Worm (Caenorhabditis elegans) whole organism, L2 larva: ENCODE measurements around the gene fbxa-83.
A peak's percentile ranks its signal among the peaks of the same experiment; 100 is the strongest.

Experiments
- C34F6.9 ChIP-seq: fragments of 150-350 bp; optimal IDR thresholded peaks from 2 replicates; lab custom pipeline; 2014; ENCODE audit warnings: missing biosample characterization, missing genetic modification characterization
- F13H6.1 ChIP-seq: sonication (generic microtip); optimal IDR thresholded peaks from 2 replicates; lab custom pipeline; 2016; ENCODE audit warnings: missing genetic modification characterization, missing compliant biosample characterization
- R02D3.7 ChIP-seq: fragments of 150-350 bp; optimal IDR thresholded peaks from 2 replicates; lab custom pipeline; 2014; ENCODE audit warnings: missing biosample characterization, missing genetic modification characterization
- Y55F3AM.14 ChIP-seq: fragments of 200-800 bp; sonication (Bioruptor generic); optimal IDR thresholded peaks from 2 replicates; lab custom pipeline; 2018; ENCODE audit warnings: mild to moderate bottlenecking, missing genetic modification characterization, missing compliant biosample characterization
- alr-1 ChIP-seq: fragments of 150-350 bp; optimal IDR thresholded peaks from 2 replicates; lab custom pipeline; 2014; ENCODE audit warnings: missing biosample characterization, missing genetic modification characterization
- ama-1 ChIP-seq: fragments of 150-350 bp; optimal IDR thresholded peaks from 2 replicates; lab custom pipeline; 2018; ENCODE audit warnings: inconsistent platforms
- blmp-1 ChIP-seq: sonication (generic microtip); optimal IDR thresholded peaks from 2 replicates; lab custom pipeline; 2017; ENCODE audit warnings: missing genetic modification characterization, mild to moderate bottlenecking, missing compliant biosample characterization, antibody characterized with exemption, moderate library complexity; ENCODE audit not compliant: insufficient read depth
- ceh-16 ChIP-seq: fragments of 150-350 bp; optimal IDR thresholded peaks from 2 replicates; lab custom pipeline; 2014; ENCODE audit warnings: missing biosample characterization, missing genetic modification characterization
- ceh-82 ChIP-seq: fragments of 150-350 bp; optimal IDR thresholded peaks from 2 replicates; lab custom pipeline; 2014; ENCODE audit warnings: missing biosample characterization, missing genetic modification characterization
- crh-2 ChIP-seq: sonication (generic microtip); optimal IDR thresholded peaks from 2 replicates; lab custom pipeline; 2017; ENCODE audit warnings: missing biosample characterization, missing genetic modification characterization
- egl-27 ChIP-seq: sonication (generic microtip); optimal IDR thresholded peaks from 3 replicates; lab custom pipeline; 2017; ENCODE audit warnings: missing biosample characterization, missing genetic modification reagents, missing genetic modification characterization
- elt-3 ChIP-seq: sonication (generic microtip); optimal IDR thresholded peaks from 2 replicates; lab custom pipeline; 2017; ENCODE audit warnings: missing biosample characterization, missing genetic modification characterization
- fos-1 ChIP-seq: fragments of 150-350 bp; optimal IDR thresholded peaks from 2 replicates; lab custom pipeline; 2014; ENCODE audit warnings: missing biosample characterization, missing genetic modification characterization
- gmeb-1 ChIP-seq: fragments of 150-350 bp; optimal IDR thresholded peaks from 2 replicates; lab custom pipeline; 2014; ENCODE audit warnings: missing biosample characterization, missing genetic modification characterization
- lin-11 ChIP-seq: fragments of 150-350 bp; sonication (generic microtip); optimal IDR thresholded peaks from 2 replicates; lab custom pipeline; 2014; ENCODE audit warnings: missing biosample characterization, missing genetic modification characterization, inconsistent platforms, mixed read lengths
- lin-13 ChIP-seq: fragments of 150-350 bp; optimal IDR thresholded peaks from 2 replicates; lab custom pipeline; 2014; ENCODE audit warnings: missing biosample characterization, missing genetic modification reagents, missing genetic modification characterization
- lin-39 ChIP-seq: fragments of 150-350 bp; optimal IDR thresholded peaks from 2 replicates; lab custom pipeline; 2014; ENCODE audit warnings: missing biosample characterization, missing genetic modification reagents, missing genetic modification characterization
- lsy-2 ChIP-seq, 2 experiments: fragments of 150-350 bp in 1 of 2; sonication (generic microtip) in 1 of 2; optimal IDR thresholded peaks; 2 replicates each; lab custom pipeline; 2014 to 2017; ENCODE audit warnings: missing biosample characterization in 2 of 2, missing genetic modification characterization in 2 of 2
- mab-5 ChIP-seq: fragments of 150-350 bp; optimal IDR thresholded peaks from 2 replicates; lab custom pipeline; 2014; ENCODE audit warnings: missing biosample characterization, missing genetic modification characterization
- mbf-1 ChIP-seq: sonication (generic microtip); optimal IDR thresholded peaks from 2 replicates; lab custom pipeline; 2017; ENCODE audit warnings: missing biosample characterization, missing genetic modification characterization
- mdl-1 ChIP-seq, 2 experiments: fragments of 150-350 bp in 1 of 2; sonication (generic microtip) in 1 of 2; optimal IDR thresholded peaks; 2 replicates each; lab custom pipeline; 2017; ENCODE audit warnings: missing biosample characterization in 2 of 2, missing genetic modification characterization in 2 of 2
- nhr-10 ChIP-seq: sonication (generic microtip); optimal IDR thresholded peaks from 2 replicates; lab custom pipeline; 2017; ENCODE audit warnings: missing biosample characterization, missing genetic modification characterization
- nhr-11 ChIP-seq: fragments of 150-350 bp; optimal IDR thresholded peaks from 2 replicates; lab custom pipeline; 2014; ENCODE audit warnings: missing biosample characterization, missing genetic modification characterization
- nhr-12 ChIP-seq: fragments of 150-350 bp; optimal IDR thresholded peaks from 2 replicates; lab custom pipeline; 2014; ENCODE audit warnings: missing biosample characterization, missing genetic modification characterization
- nhr-129 ChIP-seq: fragments of 150-350 bp; optimal IDR thresholded peaks from 2 replicates; lab custom pipeline; 2014; ENCODE audit warnings: missing biosample characterization, missing genetic modification characterization
- nhr-21 ChIP-seq: fragments of 150-350 bp; optimal IDR thresholded peaks from 2 replicates; lab custom pipeline; 2014; ENCODE audit warnings: missing biosample characterization, missing genetic modification characterization
- nhr-23 ChIP-seq: fragments of 150-350 bp; optimal IDR thresholded peaks from 2 replicates; lab custom pipeline; 2014; ENCODE audit warnings: missing biosample characterization, missing genetic modification reagents, missing genetic modification characterization
- nhr-237 ChIP-seq: fragments of 150-350 bp; optimal IDR thresholded peaks from 2 replicates; lab custom pipeline; 2014; ENCODE audit warnings: missing biosample characterization, missing genetic modification characterization
- nhr-77 ChIP-seq: fragments of 150-350 bp; optimal IDR thresholded peaks from 2 replicates; lab custom pipeline; 2014; ENCODE audit warnings: missing biosample characterization, missing genetic modification characterization
- peb-1 ChIP-seq: fragments of 150-350 bp; optimal IDR thresholded peaks from 2 replicates; lab custom pipeline; 2014; ENCODE audit warnings: missing biosample characterization, missing genetic modification characterization
- sma-3 ChIP-seq: sonication (generic microtip); optimal IDR thresholded peaks from 2 replicates; lab custom pipeline; 2016; ENCODE audit warnings: missing genetic modification reagents, missing genetic modification characterization, missing compliant biosample characterization
- sma-9 ChIP-seq, 2 experiments: fragments of 150-350 bp in 1 of 2; sonication (generic microtip) in 1 of 2; optimal IDR thresholded peaks; 2 replicates each; lab custom pipeline; 2014 to 2016; ENCODE audit warnings: missing genetic modification characterization in 2 of 2, mild to moderate bottlenecking in 1 of 2, missing biosample characterization in 1 of 2, missing compliant biosample characterization in 1 of 2, missing genetic modification reagents in 1 of 2, moderate library complexity in 1 of 2
- snpc-4 ChIP-seq: fragments of 150-350 bp; optimal IDR thresholded peaks from 2 replicates; lab custom pipeline; 2014; ENCODE audit warnings: missing biosample characterization, missing genetic modification characterization
- unc-39 ChIP-seq: fragments of 150-350 bp; optimal IDR thresholded peaks from 2 replicates; lab custom pipeline; 2014; ENCODE audit warnings: missing biosample characterization, missing genetic modification characterization
- unc-62 ChIP-seq: fragments of 150-350 bp; optimal IDR thresholded peaks from 2 replicates; lab custom pipeline; 2014; ENCODE audit warnings: missing biosample characterization, missing genetic modification reagents, missing genetic modification characterization
- zag-1 ChIP-seq: fragments of 150-350 bp; optimal IDR thresholded peaks from 2 replicates; lab custom pipeline; 2014; ENCODE audit warnings: missing biosample characterization, missing genetic modification characterization
- ztf-1 ChIP-seq: fragments of 200-800 bp; sonication (Bioruptor generic); conservative IDR thresholded peaks from 2 replicates; pipeline ENCODE4 v1.3.6; 2022; ENCODE audit warnings: missing genetic modification characterization, missing compliant biosample characterization
- ztf-11 ChIP-seq: sonication (generic microtip); optimal IDR thresholded peaks from 2 replicates; lab custom pipeline; 2017; ENCODE audit warnings: missing biosample characterization, missing genetic modification characterization

Gene fbxa-83

DNA sequence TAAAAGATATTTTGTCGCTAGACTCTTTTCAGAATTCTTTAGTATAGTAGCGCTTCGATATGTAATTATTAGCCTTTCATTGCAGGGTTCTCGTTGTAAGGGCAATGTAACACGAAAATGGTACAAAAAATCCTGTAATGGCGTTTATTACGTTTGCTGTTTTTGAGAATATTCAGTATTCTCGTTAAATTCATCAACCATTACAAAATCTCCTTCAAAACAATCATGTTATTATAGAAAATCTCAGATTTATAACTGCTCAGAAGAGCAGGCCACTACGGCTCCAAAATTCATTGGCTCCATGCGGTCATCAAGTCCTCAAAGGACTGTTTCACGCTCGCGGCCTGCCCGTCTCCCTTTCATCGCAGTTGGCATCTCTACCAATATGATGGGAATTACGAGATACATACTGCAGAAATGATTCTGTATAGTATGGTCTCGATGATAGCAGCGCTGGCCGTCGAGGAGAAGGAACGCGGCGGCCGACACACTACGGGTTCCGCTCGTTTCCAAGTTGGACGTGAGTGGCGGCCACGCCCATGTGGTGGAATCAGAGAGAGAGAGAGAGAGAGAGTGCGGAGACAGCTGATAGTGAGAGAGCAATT, 613 bp upstream of the fbxa-83 start:
- TF ChIP-seq snpc-4 (tag; lab: Kevin White, UChicago) (peak; percentile 98), nhr-23 (tag; lab: Kevin White, UChicago) (no peak), nhr-129 (peak; percentile 93), unc-62 (no peak), ceh-82 (tag; lab: Kevin White, UChicago) (no peak), ceh-16 (peak; percentile 69), mdl-1 (tag; optimal IDR thresholded peaks at IDR 0.05; lab: Kevin White, UChicago) (peak; percentile 49 to 71), nhr-12 (tag; lab: Kevin White, UChicago) (no peak), crh-2 (tag; lab: Kevin White, UChicago) (peak; percentile 62), sma-9 (GFP tag; optimal IDR thresholded peaks at IDR 0.05; lab: Kevin White, UChicago) (peak; percentile 91), sma-9 (tag; optimal IDR thresholded peaks at IDR 0.05; lab: Kevin White, UChicago) (no peak), C34F6.9 (no peak), peb-1 (tag; lab: Kevin White, UChicago) (no peak), fos-1 (tag; lab: Kevin White, UChicago) (peak; percentile 73), nhr-21 (tag; lab: Kevin White, UChicago) (peak; percentile 66), ztf-1 (GFP tag; lab: Robert Waterston, UW) (no peak), alr-1 (no peak), nhr-237 (no peak), R02D3.7 (tag; lab: Kevin White, UChicago) (no peak), gmeb-1 (tag; lab: Kevin White, UChicago) (peak; percentile 76), sma-3 (GFP tag; lab: Kevin White, UChicago) (peak; percentile 94), lin-13 (GFP tag; lab: Kevin White, UChicago) (peak; percentile 71), lsy-2 (tag; optimal IDR thresholded peaks at IDR 0.05; lab: Kevin White, UChicago) (peak in 1 of 2 experiments; percentile 40), nhr-10 (tag; lab: Kevin White, UChicago) (peak; percentile 45), mab-5 (tag; lab: Kevin White, UChicago) (no peak), ama-1 (peak; percentile 81), Y55F3AM.14 (GFP tag; lab: Kevin White, UChicago) (peak; percentile 48), egl-27 (tag; lab: Kevin White, UChicago) (peak; percentile 16), nhr-77 (tag; lab: Kevin White, UChicago) (no peak), F13H6.1 (tag; lab: Kevin White, UChicago) (peak; percentile 86)
- TF ChIP-seq, all 48 proteins: peak for 17

DNA sequence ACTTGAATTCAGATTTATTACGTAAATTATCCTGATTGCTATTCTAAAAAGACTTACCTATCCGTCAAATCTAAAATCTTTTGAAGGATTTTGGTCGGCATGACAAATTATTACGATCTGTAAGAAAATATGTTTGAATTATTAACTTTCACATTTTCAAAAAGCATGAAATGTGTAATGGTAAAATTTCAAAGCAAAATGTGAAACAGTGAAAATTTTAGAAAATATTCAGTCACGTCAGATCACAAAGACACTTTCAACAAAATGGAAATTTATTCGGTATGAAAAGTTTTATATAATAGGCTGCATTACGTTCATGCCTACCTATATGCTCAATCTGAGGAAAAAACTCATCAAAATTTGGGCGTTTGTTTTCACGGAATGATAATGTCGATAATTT, 4.5 kb downstream of the fbxa-83 start, which contains the start of gene fbxa-126:
Gene fbxa-126 (minus strand): TSS at position 101 of the 400 bp plus-strand sequence.
- no peak for TF ChIP-seq zag-1 (tag; lab: Kevin White, UChicago)
- no peak for TF ChIP-seq Y55F3AM.14 (GFP tag; lab: Kevin White, UChicago)
- TF ChIP-seq lin-11 (tag; lab: Kevin White, UChicago), result no peak
- no peak for TF ChIP-seq ztf-11
- TF ChIP-seq ceh-16, result no peak
- TF ChIP-seq unc-62, result no peak

DNA sequence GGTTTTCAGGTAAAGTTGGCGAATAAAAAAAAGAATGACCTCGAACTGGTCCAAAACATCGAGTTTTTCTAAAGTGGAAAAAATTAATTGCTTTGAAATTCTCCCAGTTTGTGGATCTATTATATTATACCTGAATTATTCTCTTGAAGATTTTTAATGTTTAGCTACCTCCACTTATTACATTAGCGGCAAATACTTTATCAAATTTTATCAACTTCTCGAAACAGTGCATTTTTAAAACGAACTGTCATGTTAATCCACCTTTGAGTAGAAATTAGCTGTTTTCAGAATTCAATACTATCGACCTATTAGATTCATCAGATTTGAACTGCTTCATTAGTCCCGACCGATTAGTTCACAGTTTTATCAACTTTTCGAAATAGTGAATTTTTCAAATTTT, 8.1 kb downstream of the fbxa-83 start:
- TF ChIP-seq fos-1 (tag; lab: Kevin White, UChicago) (no peak), snpc-4 (tag; lab: Kevin White, UChicago) (no peak), nhr-21 (tag; lab: Kevin White, UChicago) (no peak), ztf-1 (GFP tag; lab: Robert Waterston, UW) (no peak), blmp-1 (tag; lab: Kevin White, UChicago) (no peak), unc-39 (no peak), nhr-11 (tag; lab: Kevin White, UChicago) (no peak), mbf-1 (tag; lab: Kevin White, UChicago) (no peak), nhr-77 (tag; lab: Kevin White, UChicago) (no peak)

DNA sequence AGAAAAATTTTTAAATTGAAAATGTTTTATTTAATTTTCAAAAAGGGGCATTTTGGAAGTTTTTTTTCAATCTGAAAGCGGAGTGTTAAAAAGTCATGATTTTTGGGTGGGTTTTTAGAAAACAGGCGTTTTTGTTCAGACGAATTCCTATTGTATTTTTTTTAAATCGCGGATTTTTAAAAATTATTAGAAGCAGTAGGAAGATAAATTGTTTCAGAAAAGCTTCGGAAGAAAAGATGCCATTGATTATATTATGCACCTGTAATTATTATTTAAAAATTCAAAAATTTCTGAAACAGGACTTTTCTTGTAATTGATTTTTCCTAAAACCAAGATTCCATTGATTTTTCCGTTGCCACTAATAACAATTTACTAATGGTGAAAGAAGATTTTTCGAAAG, 20.4 kb downstream of the fbxa-83 start:
- TF ChIP-seq lin-39 (no peak), ztf-11 (no peak), F13H6.1 (tag; lab: Kevin White, UChicago) (no peak), mab-5 (tag; lab: Kevin White, UChicago) (no peak), sma-3 (GFP tag; lab: Kevin White, UChicago) (no peak), snpc-4 (tag; lab: Kevin White, UChicago) (no peak), lin-13 (GFP tag; lab: Kevin White, UChicago) (no peak), nhr-77 (tag; lab: Kevin White, UChicago) (no peak), fos-1 (tag; lab: Kevin White, UChicago) (no peak), elt-3 (tag; lab: Kevin White, UChicago) (no peak), nhr-237 (no peak), ceh-16 (no peak), lsy-2 (tag; optimal IDR thresholded peaks at IDR 0.05; lab: Kevin White, UChicago) (no peak)
